Fruit fly (Drosophila melanogaster) whole organism, wandering third instar larva: ENCODE measurements around the gene CG6565.
A peak's percentile ranks its signal among the peaks of the same experiment; 100 is the strongest.

Experiments
- Abd-B ChIP-seq: fragments of >200 bp; optimal IDR thresholded peaks from 2 replicates; lab custom pipeline; 2017; ENCODE audit warnings: missing biosample characterization, missing genetic modification characterization
- CG32264 ChIP-seq: fragments of 200-800 bp; sonication (Bioruptor generic); optimal IDR thresholded peaks from 2 replicates; lab custom pipeline; 2016; ENCODE audit warnings: missing biosample characterization, missing genetic modification characterization
- CG9705 ChIP-seq: fragments of 200-800 bp; sonication (Bioruptor generic); optimal IDR thresholded peaks from 2 replicates; lab custom pipeline; 2018; ENCODE audit warnings: missing biosample characterization, mild to moderate bottlenecking, missing genetic modification characterization
- CrebA ChIP-seq: fragments of 200-800 bp; sonication (Bioruptor generic); optimal IDR thresholded peaks from 2 replicates; lab custom pipeline; 2016; ENCODE audit warnings: missing biosample characterization, mild to moderate bottlenecking, missing genetic modification characterization, borderline replicate concordance
- Dfd ChIP-seq: fragments of >200 bp; optimal IDR thresholded peaks from 2 replicates; lab custom pipeline; 2017; ENCODE audit warnings: missing biosample characterization, missing genetic modification characterization
- Dif ChIP-seq: fragments of 200-275, 200-300 bp; sonication (Bioruptor generic); optimal IDR thresholded peaks from 2 replicates; lab custom pipeline; 2018; ENCODE audit warnings: missing biosample characterization, missing genetic modification characterization; ENCODE audit not compliant: partially characterized antibody
- GATAd ChIP-seq: sonication (Bioruptor generic); optimal IDR thresholded peaks from 2 replicates; lab custom pipeline; 2016; ENCODE audit warnings: missing biosample characterization, missing genetic modification characterization
- Hnf4 ChIP-seq: fragments of 200-800 bp; sonication (Bioruptor generic); optimal IDR thresholded peaks from 2 replicates; lab custom pipeline; 2016; ENCODE audit warnings: missing biosample characterization, mild to moderate bottlenecking, missing genetic modification characterization
- Hr78 ChIP-seq: fragments of >200 bp; optimal IDR thresholded peaks from 2 replicates; lab custom pipeline; 2017; ENCODE audit warnings: missing biosample characterization, missing genetic modification characterization
- Myc ChIP-seq: fragments of >200 bp; optimal IDR thresholded peaks from 2 replicates; lab custom pipeline; 2017
- N ChIP-seq: fragments of >200 bp; optimal IDR thresholded peaks from 2 replicates; lab custom pipeline; 2018; ENCODE audit warnings: missing biosample characterization, missing external identifiers, missing genetic modification characterization
- OdsH ChIP-seq: fragments of 200-800 bp; sonication (Bioruptor generic); optimal IDR thresholded peaks from 2 replicates; lab custom pipeline; 2016; ENCODE audit warnings: missing biosample characterization, mild to moderate bottlenecking, missing genetic modification characterization
- Rel ChIP-seq, 2 experiments: fragments of 200-800 bp; sonication (Bioruptor generic) in 1 of 2; optimal IDR thresholded peaks; 2 replicates in 1 of 2; 3 replicates in 1 of 2; lab custom pipeline; 2016 to 2019; ENCODE audit warnings: mild to moderate bottlenecking in 2 of 2, missing biosample characterization in 2 of 2, missing genetic modification characterization in 2 of 2, moderate library complexity in 1 of 2
- Sp1 ChIP-seq: fragments of 200-800 bp; sonication (Bioruptor generic); optimal IDR thresholded peaks from 3 replicates; lab custom pipeline; 2019; ENCODE audit warnings: missing biosample characterization, mild to moderate bottlenecking, missing genetic modification characterization, moderate library complexity
- Vsx2 ChIP-seq: fragments of 200-300, 225-300 bp; sonication (Bioruptor generic); optimal IDR thresholded peaks from 2 replicates; lab custom pipeline; 2018; ENCODE audit warnings: missing biosample characterization, missing genetic modification characterization; ENCODE audit not compliant: partially characterized antibody
- dl ChIP-seq, 2 experiments: fragments of 175-275, 200-275 bp in 1 of 2; fragments of 200-275 bp in 1 of 2; sonication (Bioruptor generic); optimal IDR thresholded peaks; lab custom pipeline; 2018; ENCODE audit warnings: mild to moderate bottlenecking in 2 of 2, missing biosample characterization in 2 of 2, missing genetic modification characterization in 2 of 2, moderate library complexity in 2 of 2; ENCODE audit not compliant: partially characterized antibody in 2 of 2, insufficient read depth in 1 of 2
- dmrt93B ChIP-seq: fragments of 200-800 bp; sonication (Bioruptor generic); optimal IDR thresholded peaks from 2 replicates; lab custom pipeline; 2018; ENCODE audit warnings: missing biosample characterization, mild to moderate bottlenecking, missing genetic modification characterization
- dsf ChIP-seq: sonication (Bioruptor generic); optimal IDR thresholded peaks from 2 replicates; lab custom pipeline; 2016; ENCODE audit warnings: missing biosample characterization, missing genetic modification characterization, borderline replicate concordance
- ey ChIP-seq: fragments of 200-800 bp; sonication (Bioruptor generic); optimal IDR thresholded peaks from 2 replicates; lab custom pipeline; 2016; ENCODE audit warnings: missing biosample characterization, missing genetic modification characterization
- foxo ChIP-seq, 2 experiments: fragments of 200-800 bp; sonication (Bioruptor generic); optimal IDR thresholded peaks; 2 replicates in 1 of 2; 3 replicates in 1 of 2; lab custom pipeline; 2016 to 2017; ENCODE audit warnings: missing biosample characterization in 2 of 2, missing genetic modification characterization in 2 of 2
- fru ChIP-seq: fragments of 200-800 bp; sonication (Bioruptor generic); optimal IDR thresholded peaks from 3 replicates; lab custom pipeline; 2016; ENCODE audit warnings: missing biosample characterization, mild to moderate bottlenecking, missing genetic modification characterization
- h ChIP-seq: fragments of 200-800 bp; sonication (Bioruptor generic); optimal IDR thresholded peaks from 3 replicates; lab custom pipeline; 2016; ENCODE audit warnings: missing biosample characterization, mild to moderate bottlenecking, missing genetic modification characterization
- pan ChIP-seq: fragments of >200 bp; optimal IDR thresholded peaks from 2 replicates; lab custom pipeline; 2017
- psq ChIP-seq: fragments of 200-800 bp; sonication (Bioruptor generic); optimal IDR thresholded peaks from 3 replicates; lab custom pipeline; 2017; ENCODE audit warnings: missing biosample characterization, mild to moderate bottlenecking, missing genetic modification characterization, moderate library complexity
- sage ChIP-seq: fragments of 200-800 bp; sonication (Bioruptor generic); optimal IDR thresholded peaks from 2 replicates; lab custom pipeline; 2016; ENCODE audit warnings: missing biosample characterization, mild to moderate bottlenecking, missing genetic modification characterization
- sv ChIP-seq: fragments of 200-800 bp; sonication (Bioruptor generic); optimal IDR thresholded peaks from 3 replicates; lab custom pipeline; 2016; ENCODE audit warnings: missing biosample characterization, missing genetic modification characterization
- tai ChIP-seq: sonication (Bioruptor generic); optimal IDR thresholded peaks from 2 replicates; lab custom pipeline; 2016; ENCODE audit warnings: missing biosample characterization, missing genetic modification characterization
- usp ChIP-seq: fragments of >200 bp; optimal IDR thresholded peaks from 2 replicates; lab custom pipeline; 2017; ENCODE audit warnings: missing biosample characterization, missing genetic modification characterization
- woc ChIP-seq: sonication (Bioruptor generic); optimal IDR thresholded peaks from 2 replicates; lab custom pipeline; 2016; ENCODE audit warnings: missing biosample characterization, mild to moderate bottlenecking, missing genetic modification characterization

The CG6565 gene

DNA sequence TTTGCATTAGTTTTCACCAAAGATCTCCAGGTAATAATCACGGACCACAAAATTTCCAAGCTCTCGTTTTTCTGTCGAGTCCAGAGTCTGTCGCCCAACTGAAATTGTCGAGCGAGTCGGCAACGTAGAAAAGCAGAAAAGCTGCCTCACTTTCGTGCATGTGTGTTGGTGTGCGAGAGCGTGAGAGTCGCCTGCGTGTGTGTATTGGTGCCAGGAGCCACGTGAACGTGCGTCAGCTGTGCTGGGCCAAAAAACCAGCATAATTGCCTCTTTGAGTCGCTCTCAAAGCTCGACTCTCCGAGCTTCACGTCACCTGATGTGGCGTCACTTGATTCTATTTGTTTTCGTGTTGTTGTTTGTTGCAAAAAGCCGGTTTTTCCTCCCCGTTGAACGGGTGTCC, 42.8 kb upstream of the CG6565 start, which contains the start of gene hbt:
TSS of gene hbt (minus strand) at position 101 of the 400 bp plus-strand sequence.
- TF ChIP-seq Abd-B (GFP tag; lab: Kevin White, UChicago) (no peak), psq (GFP tag; lab: Kevin White, UChicago) (no peak), sv (GFP tag; lab: Kevin White, UChicago) (no peak), fru (GFP tag; lab: Kevin White, UChicago) (no peak), OdsH (GFP tag; lab: Kevin White, UChicago) (no peak), tai (GFP tag; lab: Kevin White, UChicago) (no peak), h (GFP tag; lab: Kevin White, UChicago) (no peak), N (GFP tag; lab: Kevin White, UChicago) (no peak), Hr78 (GFP tag; lab: Kevin White, UChicago) (no peak), Myc (lab: Kevin White, UChicago) (no peak), Dfd (GFP tag; lab: Kevin White, UChicago) (no peak)

- TF ChIP-seq Myc (lab: Kevin White, UChicago) (no peak), Dif (GFP tag; lab: Kevin White, UChicago) (peak; percentile 2), Hnf4 (GFP tag; lab: Kevin White, UChicago) (no peak), dsf (GFP tag; lab: Kevin White, UChicago) (no peak)
Measured at dm6 chr2L:13331868-13332544, 41.8 kb upstream of the CG6565 start.

dm6 chr2L:13332736-13333135, 41.1 kb upstream of the CG6565 start:
- TF ChIP-seq OdsH (GFP tag; lab: Kevin White, UChicago) (no peak), ey (GFP tag; lab: Kevin White, UChicago) (no peak), GATAd (GFP tag; lab: Kevin White, UChicago) (no peak), Abd-B (GFP tag; lab: Kevin White, UChicago) (no peak), Dif (GFP tag; lab: Kevin White, UChicago) (no peak), CG32264 (GFP tag; lab: Kevin White, UChicago) (no peak), Hr78 (GFP tag; lab: Kevin White, UChicago) (no peak), Myc (lab: Kevin White, UChicago) (no peak), sv (GFP tag; lab: Kevin White, UChicago) (no peak), N (GFP tag; lab: Kevin White, UChicago) (no peak), CrebA (GFP tag; lab: Kevin White, UChicago) (no peak), sage (GFP tag; lab: Kevin White, UChicago) (no peak), h (GFP tag; lab: Kevin White, UChicago) (no peak), Hnf4 (GFP tag; lab: Kevin White, UChicago) (no peak), usp (GFP tag; lab: Kevin White, UChicago) (no peak), Rel (GFP tag; optimal IDR thresholded peaks at IDR 0.05; lab: Kevin White, UChicago) (no peak), Rel (tag; optimal IDR thresholded peaks at IDR 0.05; lab: Kevin White, UChicago) (no peak), Vsx2 (GFP tag; lab: Kevin White, UChicago) (no peak)
- TF ChIP-seq, all 38 proteins: peak for 0

DNA sequence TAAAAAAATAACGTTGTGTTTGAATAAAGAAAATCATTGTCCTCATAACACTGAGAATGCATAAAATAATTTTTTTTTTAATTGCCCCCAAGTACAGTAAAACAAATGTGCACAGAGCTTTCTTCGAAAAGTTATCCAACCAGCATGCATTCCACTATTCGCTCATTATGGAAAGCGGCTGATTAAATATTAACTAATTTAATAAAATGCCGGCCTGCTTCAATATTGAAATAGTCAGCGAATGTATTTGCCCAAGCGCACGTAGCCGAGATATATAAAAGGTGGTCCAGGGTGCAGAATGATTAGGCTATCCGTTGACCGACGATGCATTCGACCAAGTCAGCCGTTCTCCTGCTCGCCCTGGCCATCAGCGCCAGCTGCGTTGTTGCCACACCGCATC, 26.3 kb upstream of the CG6565 start, which contains the start of gene CG16826:
TSS of gene CG16826 (plus strand) at position 301 of the 400 bp plus-strand sequence.
- no peak for TF ChIP-seq sv (GFP tag; lab: Kevin White, UChicago)

dm6 chr2L:13349237-13349902, 24.4 kb upstream of the CG6565 start:
- no peak for TF ChIP-seq usp (GFP tag; lab: Kevin White, UChicago)
- peak; percentile 37 for TF ChIP-seq Myc (lab: Kevin White, UChicago)

- no peak for TF ChIP-seq pan (lab: Kevin White, UChicago)
- no peak for TF ChIP-seq Dif (GFP tag; lab: Kevin White, UChicago)
- no peak for TF ChIP-seq foxo (GFP tag; optimal IDR thresholded peaks at IDR 0.05; lab: Kevin White, UChicago)
- TF ChIP-seq Dfd (GFP tag; lab: Kevin White, UChicago): no peak
- no peak for TF ChIP-seq Rel (GFP tag; optimal IDR thresholded peaks at IDR 0.05; lab: Kevin White, UChicago)
- TF ChIP-seq Rel (tag; optimal IDR thresholded peaks at IDR 0.05; lab: Kevin White, UChicago): no peak
- no peak for TF ChIP-seq CG9705 (GFP tag; lab: Kevin White, UChicago)
- no peak for TF ChIP-seq dl (GFP tag; optimal IDR thresholded peaks at IDR 0.05; lab: Kevin White, UChicago; ENCODE audit: insufficient read depth in 1 of 2, partially characterized antibody in 2 of 2)
- no peak for TF ChIP-seq Hnf4 (GFP tag; lab: Kevin White, UChicago)
- TF ChIP-seq sv (GFP tag; lab: Kevin White, UChicago): no peak
- TF ChIP-seq Sp1: no peak
- no peak for TF ChIP-seq woc
- no peak for TF ChIP-seq fru (GFP tag; lab: Kevin White, UChicago)
- TF ChIP-seq dmrt93B: no peak
- TF ChIP-seq usp (GFP tag; lab: Kevin White, UChicago): no peak
- TF ChIP-seq sage (GFP tag; lab: Kevin White, UChicago): no peak
- no peak for TF ChIP-seq dsf (GFP tag; lab: Kevin White, UChicago)
- TF ChIP-seq, all 38 proteins: peak for 0
Measured at dm6 chr2L:13354580-13355347, 19.1 kb upstream of the CG6565 start, which contains the start of gene CG9395. CG9395 (minus strand) TSS chr2L:13355073.
